Fruit fly (Drosophila melanogaster) whole organism, embryonic: ENCODE measurements around the gene CG13097.

Experiments used
- Adf1 ChIP-seq: fragments of 200-800 bp; sonication (Bioruptor generic); IDR thresholded peaks from 2 replicates; pipeline ENCODE4 v1.3.6; 2022; ENCODE audit warnings: missing biosample characterization, missing genetic modification characterization
- BtbVII ChIP-seq: fragments of 200-800 bp; sonication (Bioruptor generic); optimal IDR thresholded peaks from 3 replicates; lab custom pipeline; 2017; ENCODE audit warnings: missing biosample characterization, mild to moderate bottlenecking, missing genetic modification characterization
- CG10366 ChIP-seq: fragments of 200-800 bp; sonication (Bioruptor generic); IDR thresholded peaks from 2 replicates; pipeline ENCODE4 v1.3.6; 2022; ENCODE audit warnings: missing biosample characterization, missing genetic modification characterization
- CG10462 ChIP-seq: fragments of 200-800 bp; sonication (Bioruptor generic); optimal IDR thresholded peaks from 2 replicates; lab custom pipeline; 2016; ENCODE audit warnings: missing biosample characterization, missing genetic modification characterization
- CG11398 ChIP-seq: fragments of 200-800 bp; sonication (Bioruptor generic); optimal IDR thresholded peaks from 2 replicates; lab custom pipeline; 2016; ENCODE audit warnings: missing biosample characterization, missing genetic modification characterization
- CG12769 ChIP-seq: fragments of 200-800 bp; sonication (Bioruptor generic); optimal IDR thresholded peaks from 2 replicates; lab custom pipeline; 2019; ENCODE audit warnings: missing biosample characterization, mild to moderate bottlenecking, missing genetic modification characterization, moderate library complexity
- CG13123 ChIP-seq: fragments of 200-800 bp; sonication (Bioruptor generic); optimal IDR thresholded peaks from 2 replicates; lab custom pipeline; 2016; ENCODE audit warnings: missing biosample characterization, missing genetic modification characterization
- CG16813 ChIP-seq: fragments of 200-800 bp; sonication (Bioruptor generic); IDR thresholded peaks from 3 replicates; pipeline ENCODE4 v1.3.6; 2022; ENCODE audit warnings: missing biosample characterization, missing genetic modification characterization; ENCODE audit not compliant: partially characterized antibody
- CG2202 ChIP-seq: fragments of 200-800 bp; sonication (Bioruptor generic); optimal IDR thresholded peaks from 2 replicates; lab custom pipeline; 2018; ENCODE audit warnings: missing biosample characterization, mild to moderate bottlenecking, missing genetic modification characterization
- CG2712 ChIP-seq: fragments of 200-800 bp; optimal IDR thresholded peaks from 3 replicates; lab custom pipeline; 2019; ENCODE audit warnings: missing biosample characterization, mild to moderate bottlenecking, missing genetic modification characterization, moderate library complexity
- CG31224 ChIP-seq: fragments of 200-800 bp; sonication (Bioruptor generic); IDR thresholded peaks from 2 replicates; pipeline ENCODE4 v1.3.6; 2022; ENCODE audit warnings: missing biosample characterization, missing genetic modification characterization
- CG33557 ChIP-seq: fragments of 200-800 bp; sonication (Bioruptor generic); optimal IDR thresholded peaks from 2 replicates; lab custom pipeline; 2019; ENCODE audit warnings: missing biosample characterization, mild to moderate bottlenecking, missing genetic modification characterization, moderate library complexity
- CG3838 ChIP-seq: fragments of 200-800 bp; sonication (Bioruptor generic); optimal IDR thresholded peaks from 3 replicates; lab custom pipeline; 2016; ENCODE audit warnings: missing biosample characterization, missing genetic modification characterization
- CG3995 ChIP-seq: fragments of 200-800 bp; sonication (Bioruptor generic); optimal IDR thresholded peaks from 3 replicates; lab custom pipeline; 2016; ENCODE audit warnings: missing biosample characterization, missing genetic modification characterization
- CG42726 ChIP-seq: fragments of 200-800 bp; sonication (Bioruptor generic); IDR thresholded peaks from 2 replicates; pipeline ENCODE4 v1.3.6; 2022; ENCODE audit warnings: missing biosample characterization, missing genetic modification characterization; ENCODE audit not compliant: partially characterized antibody
- CG9215 ChIP-seq: fragments of 200-800 bp; sonication (Bioruptor generic); IDR thresholded peaks from 2 replicates; pipeline ENCODE4 v1.3.6; 2022; ENCODE audit warnings: missing biosample characterization, missing genetic modification characterization
- Camta ChIP-seq: fragments of 200-800 bp; sonication (Bioruptor generic); optimal IDR thresholded peaks from 2 replicates; lab custom pipeline; 2016; ENCODE audit warnings: missing biosample characterization, missing genetic modification characterization
- D19B ChIP-seq: fragments of 200-800 bp; sonication (Bioruptor generic); optimal IDR thresholded peaks from 2 replicates; lab custom pipeline; 2017; ENCODE audit warnings: missing biosample characterization, mild to moderate bottlenecking, missing genetic modification characterization
- Dp ChIP-seq: fragments of 200-800 bp; sonication (Bioruptor generic); optimal IDR thresholded peaks from 2 replicates; lab custom pipeline; 2018; ENCODE audit warnings: missing biosample characterization, mild to moderate bottlenecking, missing genetic modification characterization, moderate library complexity
- E2f2 ChIP-seq: fragments of 200-800 bp; sonication (Bioruptor generic); IDR thresholded peaks from 2 replicates; pipeline ENCODE4 v1.3.6; 2022; ENCODE audit warnings: missing biosample characterization, missing genetic modification characterization
- Hsf ChIP-seq: fragments of 200-800 bp; sonication (Bioruptor generic); optimal IDR thresholded peaks from 3 replicates; lab custom pipeline; 2016; ENCODE audit warnings: missing biosample characterization, missing genetic modification characterization
- MESR4 ChIP-seq: fragments of 200-800 bp; sonication (Bioruptor generic); optimal IDR thresholded peaks from 2 replicates; lab custom pipeline; 2018; ENCODE audit warnings: missing biosample characterization, mild to moderate bottlenecking, missing genetic modification characterization, moderate library complexity
- Nf-YB ChIP-seq: fragments of 200-800 bp; sonication (Bioruptor generic); optimal IDR thresholded peaks from 3 replicates; lab custom pipeline; 2019; ENCODE audit warnings: missing biosample characterization, mild to moderate bottlenecking, missing genetic modification characterization, moderate library complexity
- Opbp ChIP-seq: fragments of 200-800 bp; sonication (Bioruptor generic); IDR thresholded peaks from 3 replicates; pipeline ENCODE4 v1.3.6; 2022; ENCODE audit warnings: missing biosample characterization, missing genetic modification characterization; ENCODE audit not compliant: partially characterized antibody
- Tbp ChIP-seq: fragments of >200 bp; optimal IDR thresholded peaks from 2 replicates; lab custom pipeline; 2018; ENCODE audit warnings: missing biosample characterization, missing genetic modification characterization
- Trl ChIP-seq, 3 experiments: fragments of >200 bp in 2 of 3; fragments of 200-800 bp in 1 of 3; sonication (Bioruptor generic) in 1 of 3; optimal IDR thresholded peaks; 2 replicates in 1 of 3; 3 replicates in 2 of 3; lab custom pipeline; 2016 to 2017; ENCODE audit warnings: missing biosample characterization in 1 of 3, missing genetic modification characterization in 1 of 3
- al ChIP-seq: fragments of 200-800 bp; sonication (Bioruptor generic); IDR thresholded peaks from 2 replicates; pipeline ENCODE4 v1.3.6; 2022; ENCODE audit warnings: missing biosample characterization, missing genetic modification characterization
- amos ChIP-seq: fragments of 200-800 bp; sonication (Bioruptor generic); IDR thresholded peaks from 2 replicates; pipeline ENCODE4 v1.3.6; 2022; ENCODE audit warnings: missing biosample characterization, missing genetic modification characterization; ENCODE audit not compliant: partially characterized antibody
- aop ChIP-seq: fragments of 200-800 bp; sonication (Bioruptor generic); IDR thresholded peaks from 2 replicates; pipeline ENCODE4 v1.3.6; 2022; ENCODE audit warnings: missing biosample characterization, missing genetic modification characterization
- ash1 ChIP-seq: fragments of 200-800 bp; sonication (Bioruptor generic); optimal IDR thresholded peaks from 2 replicates; lab custom pipeline; 2018; ENCODE audit warnings: missing biosample characterization, mild to moderate bottlenecking, missing genetic modification characterization
- chn ChIP-seq: fragments of 200-800 bp; sonication (Bioruptor generic); optimal IDR thresholded peaks from 2 replicates; lab custom pipeline; 2016; ENCODE audit warnings: missing biosample characterization, missing genetic modification characterization
- croc ChIP-seq: fragments of 200-800 bp; sonication (Bioruptor generic); conservative IDR thresholded peaks from 3 replicates; pipeline ENCODE4 v1.3.6; 2022; ENCODE audit warnings: missing biosample characterization, missing genetic modification characterization
- dati ChIP-seq: fragments of 200-800 bp; sonication (Bioruptor generic); IDR thresholded peaks from 2 replicates; pipeline ENCODE4 v1.3.6; 2022; ENCODE audit warnings: missing biosample characterization, missing genetic modification characterization
- fru ChIP-seq: fragments of >200 bp; optimal IDR thresholded peaks from 2 replicates; lab custom pipeline; 2017
- gcm ChIP-seq: fragments of 200-800 bp; sonication (Bioruptor generic); optimal IDR thresholded peaks from 2 replicates; lab custom pipeline; 2019; ENCODE audit warnings: missing biosample characterization, mild to moderate bottlenecking, missing genetic modification characterization, moderate library complexity
- gfzf ChIP-seq: fragments of 200-800 bp; sonication (Bioruptor generic); optimal IDR thresholded peaks from 2 replicates; lab custom pipeline; 2016; ENCODE audit warnings: missing biosample characterization, mild to moderate bottlenecking, missing genetic modification characterization, moderate library complexity
- gsb-n ChIP-seq: fragments of 200-800 bp; sonication (Bioruptor generic); optimal IDR thresholded peaks from 3 replicates; lab custom pipeline; 2018; ENCODE audit warnings: missing biosample characterization, mild to moderate bottlenecking, missing genetic modification characterization
- h ChIP-seq: fragments of >200 bp; optimal IDR thresholded peaks from 2 replicates; lab custom pipeline; 2017
- kay ChIP-seq: fragments of 200-800 bp; sonication (Bioruptor generic); optimal IDR thresholded peaks from 2 replicates; lab custom pipeline; 2016; ENCODE audit warnings: missing biosample characterization, missing genetic modification characterization
- maf-S ChIP-seq: fragments of 200-800 bp; sonication (Bioruptor generic); optimal IDR thresholded peaks from 2 replicates; lab custom pipeline; 2016; ENCODE audit warnings: missing biosample characterization, missing genetic modification characterization
- mld ChIP-seq: fragments of 200-800 bp; sonication (Bioruptor generic); IDR thresholded peaks from 3 replicates; pipeline ENCODE4 v1.3.6; 2022; ENCODE audit warnings: missing biosample characterization, missing genetic modification characterization; ENCODE audit not compliant: partially characterized antibody
- psq ChIP-seq: fragments of 200-800 bp; sonication (Bioruptor generic); optimal IDR thresholded peaks from 2 replicates; lab custom pipeline; 2017; ENCODE audit warnings: missing biosample characterization, missing genetic modification characterization
- sim ChIP-seq: fragments of 200-800 bp; sonication (Bioruptor generic); IDR thresholded peaks from 2 replicates; pipeline ENCODE4 v1.3.6; 2022; ENCODE audit warnings: missing biosample characterization, missing genetic modification characterization
- sima ChIP-seq: fragments of 200-800 bp; sonication (Bioruptor generic); optimal IDR thresholded peaks from 2 replicates; lab custom pipeline; 2016; ENCODE audit warnings: missing biosample characterization, missing genetic modification characterization
- sna ChIP-seq: fragments of 200-800 bp; sonication (Bioruptor generic); IDR thresholded peaks from 2 replicates; pipeline ENCODE4 v1.3.6; 2022; ENCODE audit warnings: missing biosample characterization, missing genetic modification characterization; ENCODE audit not compliant: partially characterized antibody
- so ChIP-seq: fragments of 200-800 bp; sonication (Bioruptor generic); IDR thresholded peaks from 3 replicates; pipeline ENCODE4 v1.3.6; 2022; ENCODE audit warnings: missing biosample characterization, missing genetic modification characterization
- sob ChIP-seq: fragments of 200-800 bp; sonication (Bioruptor generic); IDR thresholded peaks from 2 replicates; pipeline ENCODE4 v1.3.6; 2022; ENCODE audit warnings: missing biosample characterization, missing genetic modification characterization
- tup ChIP-seq: fragments of 200-800 bp; sonication (Bioruptor generic); optimal IDR thresholded peaks from 2 replicates; lab custom pipeline; 2016; ENCODE audit warnings: missing biosample characterization, mild to moderate bottlenecking, missing genetic modification characterization, moderate library complexity
- vfl ChIP-seq: fragments of 200-800 bp; sonication (Bioruptor generic); optimal IDR thresholded peaks from 2 replicates; lab custom pipeline; 2016; ENCODE audit warnings: missing biosample characterization, missing genetic modification characterization
- vvl ChIP-seq: fragments of 200-800 bp; sonication (Bioruptor generic); IDR thresholded peaks from 2 replicates; pipeline ENCODE4 v1.3.6; 2022; ENCODE audit warnings: missing biosample characterization, missing genetic modification characterization
- wek ChIP-seq: fragments of 200-800 bp; sonication (Bioruptor generic); optimal IDR thresholded peaks from 3 replicates; lab custom pipeline; 2018; ENCODE audit warnings: missing biosample characterization, mild to moderate bottlenecking, missing genetic modification characterization, moderate library complexity

The CG13097 gene

dm6 chr2L:8542234-8542572, 27.5 kb upstream of the CG13097 start (continued):
- TF ChIP-seq sob (GFP tag; lab: Robert Waterston, UW) (no peak), CG42726 (GFP tag; lab: Robert Waterston, UW) (no peak), CG13123 (GFP tag; lab: Kevin White, UChicago) (no peak), ash1 (GFP tag; lab: Kevin White, UChicago) (no peak), CG12769 (tag; lab: Kevin White, UChicago) (no peak), CG10366 (GFP tag; lab: Robert Waterston, UW) (no peak), psq (GFP tag; lab: Kevin White, UChicago) (no peak), CG11398 (GFP tag; lab: Kevin White, UChicago) (no peak), D19B (GFP tag; lab: Kevin White, UChicago) (no peak), Tbp (GFP tag; lab: Kevin White, UChicago) (no peak), Trl (optimal IDR thresholded peaks at IDR 0.05; lab: Kevin White, UChicago) (peak; percentile 73 to 79), Trl (GFP tag; optimal IDR thresholded peaks at IDR 0.05; lab: Kevin White, UChicago) (no peak), aop (GFP tag; lab: Robert Waterston, UW) (no peak), gcm (GFP tag; lab: Kevin White, UChicago) (no peak), sna (GFP tag; lab: Robert Waterston, UW) (0 out of 2 replicates have a peak, but pooled peaks have one; percentile 23), MESR4 (no peak), CG31224 (GFP tag; lab: Robert Waterston, UW) (no peak), Nf-YB (GFP tag; lab: Kevin White, UChicago) (no peak), h (lab: Kevin White, UChicago) (no peak), al (GFP tag; lab: Robert Waterston, UW) (no peak), gsb-n (tag; lab: Kevin White, UChicago) (no peak), BtbVII (GFP tag; lab: Kevin White, UChicago) (no peak), croc (GFP tag; lab: Robert Waterston, UW) (no peak), dati (GFP tag; lab: Robert Waterston, UW) (no peak), CG33557 (GFP tag; lab: Kevin White, UChicago) (no peak), fru (lab: Kevin White, UChicago) (no peak), Dp (GFP tag; lab: Kevin White, UChicago) (no peak), vvl (GFP tag; lab: Robert Waterston, UW) (no peak), gfzf (no peak), sima (no peak), CG10462 (no peak)

dm6 chr2L:8541469-8542233, 27.0 kb upstream of the CG13097 start, which contains the start of gene Sema1a:
Sema1a (plus strand) TSS chr2L:8542147.
- TF ChIP-seq CG16813 (GFP tag; lab: Robert Waterston, UW) = peak; percentile 92
- TF ChIP-seq so (GFP tag; lab: Robert Waterston, UW) = peak; percentile 65; the same call in 2 of the 3 replicates
- TF ChIP-seq CG2202 (tag; lab: Kevin White, UChicago) = peak; percentile 31
- TF ChIP-seq amos (GFP tag; lab: Robert Waterston, UW) = peak; percentile 83; the same call in 1 of the 2 replicates
- peak; percentile 34 for TF ChIP-seq chn (GFP tag; lab: Kevin White, UChicago)
- TF ChIP-seq mld (GFP tag; lab: Robert Waterston, UW) = peak; percentile 94
- no peak for TF ChIP-seq kay (GFP tag; lab: Kevin White, UChicago)
- peak; percentile 86 for TF ChIP-seq Hsf (GFP tag; lab: Kevin White, UChicago)
- TF ChIP-seq maf-S = no peak
- no peak for TF ChIP-seq CG3838 (GFP tag; lab: Kevin White, UChicago)
- TF ChIP-seq Camta (GFP tag; lab: Kevin White, UChicago) = peak; percentile 50
- TF ChIP-seq wek (GFP tag; lab: Kevin White, UChicago) = peak; percentile 40
- TF ChIP-seq E2f2 (GFP tag; lab: Robert Waterston, UW) = peak; percentile 53; the same call in 1 of the 2 replicates
- TF ChIP-seq tup (GFP tag; lab: Kevin White, UChicago) = no peak
- TF ChIP-seq Adf1 (GFP tag; lab: Robert Waterston, UW) = peak; percentile 50; the same call in 1 of the 2 replicates
- TF ChIP-seq Opbp = peak; percentile 86
- peak; percentile 65 for TF ChIP-seq CG2712 (tag; lab: Kevin White, UChicago)
- peak; percentile 49 for TF ChIP-seq vfl (GFP tag; lab: Kevin White, UChicago)
- TF ChIP-seq CG3995 (GFP tag; lab: Kevin White, UChicago) = no peak
- TF ChIP-seq sim = no peak; the same call in 1 of the 2 replicates
- no peak for TF ChIP-seq CG9215 (GFP tag; lab: Robert Waterston, UW)
